Fruit fly (Drosophila melanogaster) whole organism, embryonic: ENCODE results near the gene CG13054.

Source experiments
- C15 ChIP-seq: fragments of 200-800 bp; sonication (Bioruptor generic); IDR thresholded peaks from 3 replicates; pipeline ENCODE4 v1.3.6; 2022; ENCODE audit warnings: missing biosample characterization, missing genetic modification characterization
- CG1024 ChIP-seq: fragments of 200-800 bp; sonication (Bioruptor generic); IDR thresholded peaks from 2 replicates; pipeline ENCODE4 v1.3.6; 2022; ENCODE audit warnings: missing biosample characterization, missing genetic modification characterization
- CG11695 ChIP-seq: fragments of 200-800 bp; sonication (Bioruptor generic); IDR thresholded peaks from 3 replicates; pipeline ENCODE4 v1.3.6; 2022; ENCODE audit warnings: missing biosample characterization, missing genetic modification characterization
- CG17802 ChIP-seq: fragments of 200-800 bp; sonication (Bioruptor generic); optimal IDR thresholded peaks from 2 replicates; lab custom pipeline; 2018; ENCODE audit warnings: missing biosample characterization, mild to moderate bottlenecking, missing genetic modification characterization, moderate library complexity
- CG2875 ChIP-seq: fragments of 200-800 bp; sonication (Bioruptor generic); optimal IDR thresholded peaks from 2 replicates; lab custom pipeline; 2017; ENCODE audit warnings: missing biosample characterization, mild to moderate bottlenecking, missing genetic modification characterization, missing genetic modification reagents
- CG31388 ChIP-seq: fragments of 200-800 bp; sonication (Bioruptor generic); optimal IDR thresholded peaks from 2 replicates; lab custom pipeline; 2016; ENCODE audit warnings: missing biosample characterization, missing genetic modification characterization
- CG3847 ChIP-seq: fragments of 200-800 bp; sonication (Bioruptor generic); IDR thresholded peaks from 2 replicates; pipeline ENCODE4 v1.3.6; 2022; ENCODE audit warnings: missing biosample characterization, missing genetic modification characterization
- CG5953 ChIP-seq: fragments of 200-800 bp; sonication (Bioruptor generic); IDR thresholded peaks from 2 replicates; pipeline ENCODE4 v1.3.6; 2022; ENCODE audit warnings: missing biosample characterization, missing genetic modification characterization
- CG6689 ChIP-seq: fragments of 200-800 bp; sonication (Bioruptor generic); IDR thresholded peaks from 2 replicates; pipeline ENCODE4 v1.3.6; 2022; ENCODE audit warnings: missing biosample characterization, missing genetic modification characterization
- CG8281 ChIP-seq: fragments of 200-800 bp; sonication (Bioruptor generic); optimal IDR thresholded peaks from 2 replicates; lab custom pipeline; 2018; ENCODE audit warnings: missing biosample characterization, mild to moderate bottlenecking, missing genetic modification characterization, moderate library complexity
- CG8924 ChIP-seq: fragments of 200-800 bp; optimal IDR thresholded peaks from 3 replicates; lab custom pipeline; 2019; ENCODE audit warnings: missing biosample characterization, mild to moderate bottlenecking, missing genetic modification characterization, moderate library complexity
- D19A ChIP-seq: fragments of 200-800 bp; optimal IDR thresholded peaks from 3 replicates; lab custom pipeline; 2019; ENCODE audit warnings: missing biosample characterization, mild to moderate bottlenecking, missing genetic modification characterization, moderate library complexity
- Dll ChIP-seq: fragments of 200-800 bp; sonication (Bioruptor generic); IDR thresholded peaks from 4 replicates; pipeline ENCODE4 v1.3.6; 2022; ENCODE audit warnings: missing biosample characterization, missing genetic modification characterization; ENCODE audit not compliant: partially characterized antibody
- Doc3 ChIP-seq: fragments of 200-800 bp; sonication (Bioruptor generic); IDR thresholded peaks from 3 replicates; pipeline ENCODE4 v1.3.6; 2022; ENCODE audit warnings: missing biosample characterization, missing genetic modification characterization; ENCODE audit not compliant: partially characterized antibody
- Drgx ChIP-seq: fragments of 200-800 bp; sonication (Bioruptor generic); IDR thresholded peaks from 2 replicates; pipeline ENCODE4 v1.3.6; 2022; ENCODE audit warnings: missing biosample characterization, missing genetic modification characterization
- Fer2 ChIP-seq: fragments of 200-800 bp; sonication (Bioruptor generic); optimal IDR thresholded peaks from 2 replicates; lab custom pipeline; 2018; ENCODE audit warnings: missing biosample characterization, mild to moderate bottlenecking, missing genetic modification characterization, moderate library complexity
- GATAe ChIP-seq: fragments of 200-800 bp; sonication (Bioruptor generic); conservative IDR thresholded peaks from 2 replicates; pipeline ENCODE4 v1.3.6; 2022; ENCODE audit warnings: missing biosample characterization, missing genetic modification characterization
- Hr39 ChIP-seq: fragments of >200 bp; optimal IDR thresholded peaks from 2 replicates; lab custom pipeline; 2017
- MESR4 ChIP-seq: fragments of 200-800 bp; sonication (Bioruptor generic); optimal IDR thresholded peaks from 2 replicates; lab custom pipeline; 2018; ENCODE audit warnings: missing biosample characterization, mild to moderate bottlenecking, missing genetic modification characterization, moderate library complexity
- NfI ChIP-seq: fragments of 200-800 bp; sonication (Bioruptor generic); optimal IDR thresholded peaks from 3 replicates; lab custom pipeline; 2018; ENCODE audit warnings: missing biosample characterization, mild to moderate bottlenecking, missing genetic modification characterization, moderate library complexity
- Sin3A ChIP-seq: fragments of >200 bp; optimal IDR thresholded peaks from 2 replicates; lab custom pipeline; 2018
- bbx ChIP-seq: fragments of 200-800 bp; sonication (Bioruptor generic); IDR thresholded peaks from 2 replicates; pipeline ENCODE4 v1.3.6; 2022; ENCODE audit warnings: missing biosample characterization, missing genetic modification characterization; ENCODE audit not compliant: partially characterized antibody
- chif ChIP-seq, 2 experiments: fragments of 200-800 bp; sonication (Bioruptor generic); optimal IDR thresholded peaks; 3 replicates each; lab custom pipeline; 2016; ENCODE audit warnings: missing biosample characterization in 2 of 2, missing genetic modification characterization in 2 of 2
- crol ChIP-seq: fragments of 200-800 bp; sonication (Bioruptor generic); IDR thresholded peaks from 2 replicates; pipeline ENCODE4 v1.3.6; 2022; ENCODE audit warnings: missing biosample characterization, missing genetic modification characterization
- disco-r ChIP-seq: fragments of 200-800 bp; sonication (Bioruptor generic); optimal IDR thresholded peaks from 2 replicates; lab custom pipeline; 2016; ENCODE audit warnings: missing biosample characterization, missing genetic modification characterization
- dpn ChIP-seq, 2 experiments: fragments of 200-800 bp; sonication (Bioruptor generic); optimal IDR thresholded peaks; 3 replicates each; lab custom pipeline; 2016; ENCODE audit warnings: missing biosample characterization in 2 of 2, missing genetic modification characterization in 2 of 2
- eve ChIP-seq, 2 experiments: fragments of >200 bp; optimal IDR thresholded peaks; 2 replicates each; lab custom pipeline; 2017; ENCODE audit warnings: missing biosample characterization in 2 of 2, missing genetic modification characterization in 2 of 2
- grn ChIP-seq: fragments of 200-800 bp; sonication (Bioruptor generic); optimal IDR thresholded peaks from 3 replicates; lab custom pipeline; 2017; ENCODE audit warnings: missing biosample characterization, missing genetic modification characterization
- gsb-n ChIP-seq: fragments of 200-800 bp; sonication (Bioruptor generic); optimal IDR thresholded peaks from 3 replicates; lab custom pipeline; 2018; ENCODE audit warnings: missing biosample characterization, mild to moderate bottlenecking, missing genetic modification characterization
- lbe ChIP-seq: fragments of 200-800 bp; sonication (Bioruptor generic); optimal IDR thresholded peaks from 2 replicates; lab custom pipeline; 2016; ENCODE audit warnings: missing biosample characterization, mild to moderate bottlenecking, missing genetic modification characterization
- nerfin-2 ChIP-seq: fragments of 200-800 bp; sonication (Bioruptor generic); IDR thresholded peaks from 2 replicates; pipeline ENCODE4 v1.3.6; 2022; ENCODE audit warnings: missing biosample characterization, missing genetic modification characterization; ENCODE audit not compliant: partially characterized antibody
- nom ChIP-seq: fragments of 200-800 bp; sonication (Bioruptor generic); optimal IDR thresholded peaks from 2 replicates; lab custom pipeline; 2017; ENCODE audit warnings: missing biosample characterization, missing genetic modification characterization, mild to moderate bottlenecking, moderate library complexity, missing genetic modification reagents
- oc ChIP-seq: fragments of 200-800 bp; sonication (Bioruptor generic); optimal IDR thresholded peaks from 2 replicates; lab custom pipeline; 2018; ENCODE audit warnings: missing biosample characterization, mild to moderate bottlenecking, missing genetic modification characterization, moderate library complexity
- rib ChIP-seq: fragments of 200-800 bp; sonication (Bioruptor generic); IDR thresholded peaks from 2 replicates; pipeline ENCODE4 v1.3.6; 2022; ENCODE audit warnings: missing biosample characterization, missing genetic modification characterization
- sd ChIP-seq: fragments of 200-800 bp; sonication (Bioruptor generic); optimal IDR thresholded peaks from 3 replicates; lab custom pipeline; 2018; ENCODE audit warnings: missing biosample characterization, mild to moderate bottlenecking, missing genetic modification characterization, moderate library complexity
- sr ChIP-seq: fragments of 200-800 bp; sonication (Bioruptor generic); IDR thresholded peaks from 3 replicates; pipeline ENCODE4 v1.3.6; 2022; ENCODE audit warnings: missing biosample characterization, missing genetic modification characterization

The CG13054 gene

DNA sequence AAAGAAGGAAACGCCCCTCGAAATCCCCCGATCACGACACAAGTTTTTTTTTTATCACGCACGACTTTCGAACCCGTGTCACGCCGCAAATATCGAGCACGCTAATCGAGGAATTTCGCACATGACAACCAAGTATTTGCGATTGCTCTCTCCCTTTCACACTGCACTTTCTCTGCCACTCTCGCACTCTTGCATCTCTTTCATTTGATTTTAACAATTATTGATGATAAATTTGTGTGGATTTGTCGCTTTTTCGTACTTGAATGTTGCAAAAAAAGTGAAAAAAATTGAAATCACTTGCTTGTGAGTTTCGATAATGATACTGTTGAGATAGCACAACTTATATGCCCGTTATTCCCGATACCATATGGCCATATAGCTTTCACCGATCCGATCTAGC lies 39.8 kb downstream of the CG13054 start, which contains the start of gene CG13073:
CG13073 (minus strand) TSS at position 101 of the 400 bp plus-strand sequence.
- TF ChIP-seq Dll (GFP tag; lab: Robert Waterston, UW), result 0 out of 4 replicates have a peak, but pooled peaks have one; percentile 39
- no peak for TF ChIP-seq MESR4 (GFP tag; lab: Kevin White, UChicago)
- TF ChIP-seq Doc3 (GFP tag; lab: Robert Waterston, UW), result 0 out of 3 replicates have a peak, but pooled peaks have one; percentile 37

DNA sequence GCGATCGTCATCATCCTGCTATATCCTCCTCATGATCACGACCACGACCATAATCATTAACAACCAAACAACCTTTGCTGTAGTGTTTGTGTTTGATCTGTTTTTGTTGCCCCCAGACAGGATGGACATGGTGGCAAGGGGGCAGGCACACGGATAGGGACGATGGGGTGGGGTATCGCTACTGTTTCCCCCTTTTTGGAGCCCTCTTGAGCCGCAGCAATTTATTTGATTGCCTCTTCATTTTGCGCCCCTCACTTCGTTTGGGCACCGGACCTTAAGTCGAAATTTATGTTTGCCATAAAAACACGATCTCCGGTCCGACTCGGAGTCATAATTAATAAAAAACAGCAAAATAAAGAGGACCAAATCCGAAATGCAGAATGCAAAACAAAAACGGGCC lies 41.2 kb downstream of the CG13054 start:
- peak; percentile 37 for TF ChIP-seq lbe (GFP tag; lab: Kevin White, UChicago)
- no peak for TF ChIP-seq CG2875 (GFP tag; lab: Kevin White, UChicago)

- TF ChIP-seq gsb-n (tag; lab: Kevin White, UChicago) (no peak), CG17802 (tag; lab: Kevin White, UChicago) (no peak), CG1024 (GFP tag; lab: Robert Waterston, UW) (no peak), nerfin-2 (GFP tag; lab: Robert Waterston, UW) (no peak), sd (no peak), D19A (tag; lab: Kevin White, UChicago) (no peak), Sin3A (lab: Kevin White, UChicago) (no peak), CG8281 (tag; lab: Kevin White, UChicago) (no peak), CG31388 (GFP tag; lab: Kevin White, UChicago) (no peak), dpn (GFP tag; optimal IDR thresholded peaks at IDR 0.05; lab: Kevin White, UChicago) (no peak), CG5953 (GFP tag; lab: Robert Waterston, UW) (no peak), chif (GFP tag; optimal IDR thresholded peaks at IDR 0.05; lab: Kevin White, UChicago) (no peak), Fer2 (tag; lab: Kevin White, UChicago) (no peak), NfI (GFP tag; lab: Kevin White, UChicago) (no peak), oc (no peak), CG3847 (GFP tag; lab: Robert Waterston, UW) (no peak)
Observed at dm6 chr3L:16215411-16215810, 41.6 kb downstream of the CG13054 start.

DNA sequence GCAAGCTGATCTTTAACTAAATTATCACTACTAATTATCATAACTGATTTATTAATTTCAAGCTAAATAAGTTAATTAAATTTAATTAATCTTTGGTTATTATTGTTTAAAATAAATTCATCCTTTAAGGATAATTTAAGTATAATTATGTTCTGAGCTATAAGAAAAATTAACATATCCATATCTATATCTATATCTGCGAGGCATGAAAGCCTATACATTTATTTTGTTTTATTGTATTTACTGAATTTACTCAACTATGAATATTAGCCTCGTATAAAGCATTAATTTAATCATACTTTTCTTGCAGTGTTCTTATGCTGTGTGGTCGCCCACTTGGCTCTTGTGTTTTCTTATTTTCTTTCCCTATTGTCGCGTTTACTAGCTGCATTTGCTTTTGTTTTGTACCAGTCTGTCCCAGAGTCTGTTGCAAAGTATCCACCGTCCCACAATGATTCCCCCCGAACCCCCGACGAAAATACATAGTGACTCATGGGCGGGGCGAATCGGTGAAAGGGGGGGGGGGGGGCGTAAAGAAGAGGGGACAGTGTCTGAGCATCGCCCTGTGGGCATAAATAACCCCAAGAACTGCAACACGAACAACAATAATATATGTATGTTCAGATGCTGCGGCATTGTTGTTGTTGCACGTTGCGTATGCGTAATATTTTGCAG lies 42.3 kb downstream of the CG13054 start:
- TF ChIP-seq disco-r (GFP tag; lab: Kevin White, UChicago) (no peak), Drgx (peak; percentile 43; the same call in 1 of the 2 replicates), grn (no peak), GATAe (GFP tag; lab: Robert Waterston, UW) (no peak), CG11695 (GFP tag; lab: Robert Waterston, UW) (no peak), oc (no peak), sr (peak; percentile 48; the same call in 1 of the 3 replicates), eve (GFP tag; optimal IDR thresholded peaks at IDR 0.05; lab: Kevin White, UChicago) (no peak), bbx (GFP tag; lab: Robert Waterston, UW) (no peak), Hr39 (no peak), CG8924 (tag; lab: Kevin White, UChicago) (no peak), C15 (no peak), nom (peak; percentile 27), CG6689 (GFP tag; lab: Robert Waterston, UW) (no peak), crol (peak; percentile 51), rib (GFP tag; lab: Robert Waterston, UW) (no peak)
